Fruit fly (Drosophila melanogaster): ENCODE measurements around the gene alpha-Est4.

Gene alpha-Est4

dm6 chr3R:7506314-7506988, 32.0 kb downstream of the alpha-Est4 start (continued):
- TF ChIP-seq Hr3 (GFP tag; optimal IDR thresholded peaks at IDR 0.05), result peak; percentile 62
- peak; percentile 91 for TF ChIP-seq HLH54F (GFP tag; optimal IDR thresholded peaks at IDR 0.05)
- peak; percentile 85 for TF ChIP-seq her (GFP tag; optimal IDR thresholded peaks at IDR 0.05)
- peak; percentile 69; the same call in 2 of the 3 replicates for TF ChIP-seq so (GFP tag; IDR thresholded peaks at IDR 0.05)
- TF ChIP-seq sens (GFP tag), result peak; percentile 92
- TF ChIP-seq H2.0 (GFP tag; IDR thresholded peaks at IDR 0.05), result peak; percentile 63
- TF ChIP-seq eve (GFP tag; optimal IDR thresholded peaks at IDR 0.05), result peak in 1 of 2 experiments; percentile 24
- TF ChIP-seq Deaf1 (tag; optimal IDR thresholded peaks at IDR 0.05), result peak; percentile 59
- peak; percentile 83 for TF ChIP-seq NfI (GFP tag; optimal IDR thresholded peaks at IDR 0.05)
- TF ChIP-seq CG7928 (GFP tag; optimal IDR thresholded peaks at IDR 0.05), result peak; percentile 65
- peak; percentile 90 for TF ChIP-seq CHES-1-like (GFP tag; optimal IDR thresholded peaks at IDR 0.05)
- no peak for TF ChIP-seq vnd (GFP tag; IDR thresholded peaks at IDR 0.05; ENCODE audit: partially characterized antibody)
- TF ChIP-seq tio (GFP tag; optimal IDR thresholded peaks at IDR 0.05), result peak; percentile 85
- TF ChIP-seq HLH3B (GFP tag; IDR thresholded peaks at IDR 0.05), result peak; percentile 57
- no peak for TF ChIP-seq pita (GFP tag; optimal IDR thresholded peaks at IDR 0.05)
- TF ChIP-seq CG32772 (GFP tag; IDR thresholded peaks at IDR 0.05), result peak; percentile 59; the same call in 1 of the 2 replicates
- TF ChIP-seq CG17359 (tag; optimal IDR thresholded peaks at IDR 0.05), result peak; percentile 57
- TF ChIP-seq CG1603 (tag; optimal IDR thresholded peaks at IDR 0.05), result peak; percentile 62
- peak; percentile 81 for TF ChIP-seq CG13775 (GFP tag; optimal IDR thresholded peaks at IDR 0.05)
- peak; percentile 92 for TF ChIP-seq CG10147 (GFP tag; optimal IDR thresholded peaks at IDR 0.05)
- no peak for TF ChIP-seq CG30431 (GFP tag; optimal IDR thresholded peaks at IDR 0.05)
- peak; percentile 57 for TF ChIP-seq CG6689 (GFP tag; IDR thresholded peaks at IDR 0.05)
- TF ChIP-seq Myb (GFP tag; optimal IDR thresholded peaks at IDR 0.05), result peak; percentile 80
- peak; percentile 51 for TF ChIP-seq tap (tag; optimal IDR thresholded peaks at IDR 0.05)
- peak; percentile 34; the same call in 1 of the 2 replicates for TF ChIP-seq CG8765 (GFP tag; IDR thresholded peaks at IDR 0.05)
- TF ChIP-seq grn (GFP tag; optimal IDR thresholded peaks at IDR 0.05), result peak; percentile 23
- peak; percentile 37 for TF ChIP-seq CG8281 (tag; optimal IDR thresholded peaks at IDR 0.05)
- TF ChIP-seq BEAF-32 (GFP tag; optimal IDR thresholded peaks at IDR 0.05), result no peak
- peak; percentile 67; the same call in 2 of the 4 replicates for TF ChIP-seq Gug (GFP tag; IDR thresholded peaks at IDR 0.05)
- TF ChIP-seq disco-r (GFP tag; optimal IDR thresholded peaks at IDR 0.05), result peak; percentile 59
- TF ChIP-seq CG30403 (GFP tag; optimal IDR thresholded peaks at IDR 0.05), result peak; percentile 85
- peak; percentile 79 for TF ChIP-seq CG8924 (tag; optimal IDR thresholded peaks at IDR 0.05)
- no peak for TF ChIP-seq Optix (GFP tag; IDR thresholded peaks at IDR 0.05)
- no peak for TF ChIP-seq Elba2 (GFP tag; optimal IDR thresholded peaks at IDR 0.05)
- peak; percentile 62; the same call in 2 of the 3 replicates for TF ChIP-seq H15 (GFP tag; IDR thresholded peaks at IDR 0.05)
- TF ChIP-seq CG14014 (GFP tag; IDR thresholded peaks at IDR 0.05), result peak; percentile 91
- TF ChIP-seq CG4820 (GFP tag; optimal IDR thresholded peaks at IDR 0.05), result peak; percentile 29
- peak; percentile 59 for TF ChIP-seq pum (GFP tag; optimal IDR thresholded peaks at IDR 0.05)
- peak; percentile 77 for TF ChIP-seq C15 (GFP tag; IDR thresholded peaks at IDR 0.05)
- TF ChIP-seq CG8388 (GFP tag; optimal IDR thresholded peaks at IDR 0.05), result peak; percentile 28
- no peak for TF ChIP-seq CG17912 (GFP tag; optimal IDR thresholded peaks at IDR 0.05)
- peak; percentile 78 for TF ChIP-seq Dad (GFP tag; optimal IDR thresholded peaks at IDR 0.05)
- TF ChIP-seq salm (tag; optimal IDR thresholded peaks at IDR 0.05), result no peak
- TF ChIP-seq lab (GFP tag; optimal IDR thresholded peaks at IDR 0.05), result peak; percentile 95
- peak; percentile 71 for TF ChIP-seq gsb (GFP tag; IDR thresholded peaks at IDR 0.05)
- peak; percentile 82 for TF ChIP-seq CG1792 (GFP tag; optimal IDR thresholded peaks at IDR 0.05)
- TF ChIP-seq Awh (GFP tag; IDR thresholded peaks at IDR 0.05), result no peak
- TF ChIP-seq Pdp1 (GFP tag; optimal IDR thresholded peaks at IDR 0.05), result peak; percentile 86
- peak; percentile 59 for TF ChIP-seq CG6272 (GFP tag; IDR thresholded peaks at IDR 0.05)
- TF ChIP-seq CG15073 (GFP tag; optimal IDR thresholded peaks at IDR 0.05), result no peak

Data from whole organism, embryonic.